Worm (Caenorhabditis elegans) whole organism, late embryonic: ENCODE results near the gene str-207.
A peak's percentile ranks its signal among the peaks of the same experiment; 100 is the strongest.

Source experiments
- T23F11.4 ChIP-seq: fragments of 200-800 bp; sonication (Bioruptor generic); optimal IDR thresholded peaks from 2 replicates; lab custom pipeline; 2018; ENCODE audit warnings: mild to moderate bottlenecking, missing genetic modification characterization, missing compliant biosample characterization
- Y22D7AL.16 ChIP-seq: sonication (generic microtip); optimal IDR thresholded peaks from 2 replicates; lab custom pipeline; 2016; ENCODE audit warnings: missing genetic modification characterization, missing compliant biosample characterization
- ahr-1 ChIP-seq: sonication (generic microtip); optimal IDR thresholded peaks from 2 replicates; lab custom pipeline; 2016; ENCODE audit warnings: missing genetic modification characterization, missing compliant biosample characterization
- ama-1 ChIP-seq: fragments of 150-350 bp; optimal IDR thresholded peaks from 2 replicates; lab custom pipeline; 2014
- ceh-18 ChIP-seq: sonication (generic microtip); optimal IDR thresholded peaks from 2 replicates; lab custom pipeline; 2016; ENCODE audit warnings: missing genetic modification characterization, missing compliant biosample characterization
- ceh-19 ChIP-seq: fragments of 200-800 bp; sonication (Bioruptor generic); optimal IDR thresholded peaks from 2 replicates; lab custom pipeline; 2018; ENCODE audit warnings: mild to moderate bottlenecking, missing genetic modification characterization, missing compliant biosample characterization
- ceh-2 ChIP-seq: sonication (generic microtip); optimal IDR thresholded peaks from 2 replicates; lab custom pipeline; 2016; ENCODE audit warnings: missing genotype, missing genetic modification characterization, missing compliant biosample characterization
- ceh-22 ChIP-seq: sonication (generic microtip); optimal IDR thresholded peaks from 2 replicates; lab custom pipeline; 2017; ENCODE audit warnings: missing biosample characterization, missing genetic modification characterization
- ceh-24 ChIP-seq: sonication (generic microtip); optimal IDR thresholded peaks from 2 replicates; lab custom pipeline; 2016; ENCODE audit warnings: mild to moderate bottlenecking, missing genetic modification characterization, missing compliant biosample characterization
- ceh-30 ChIP-seq: fragments of 150-350 bp; optimal IDR thresholded peaks from 2 replicates; lab custom pipeline; 2014; ENCODE audit warnings: missing biosample characterization, missing genetic modification characterization
- ceh-31 ChIP-seq: sonication (generic microtip); optimal IDR thresholded peaks from 2 replicates; lab custom pipeline; 2016; ENCODE audit warnings: missing genetic modification characterization, missing compliant biosample characterization
- ceh-45 ChIP-seq: fragments of 200-800 bp; sonication (Bioruptor generic); IDR thresholded peaks from 2 replicates; pipeline ENCODE4 v1.3.6; 2022; ENCODE audit warnings: missing genetic modification reagents, missing genetic modification characterization, missing compliant biosample characterization
- ceh-6 ChIP-seq: fragments of 200-800 bp; sonication (Bioruptor generic); optimal IDR thresholded peaks from 2 replicates; lab custom pipeline; 2018; ENCODE audit warnings: mild to moderate bottlenecking, missing genetic modification characterization, missing compliant biosample characterization
- ceh-9 ChIP-seq: sonication (generic microtip); optimal IDR thresholded peaks from 2 replicates; lab custom pipeline; 2016; ENCODE audit warnings: mild to moderate bottlenecking, missing genetic modification characterization, inconsistent platforms, missing compliant biosample characterization
- elt-4 ChIP-seq: sonication (generic microtip); optimal IDR thresholded peaks from 2 replicates; lab custom pipeline; 2016; ENCODE audit warnings: missing genetic modification characterization, missing compliant biosample characterization
- ets-4 ChIP-seq: sonication (generic microtip); optimal IDR thresholded peaks from 2 replicates; lab custom pipeline; 2016; ENCODE audit warnings: missing genetic modification characterization, missing compliant biosample characterization
- fkh-10 ChIP-seq: fragments of 150-350 bp; optimal IDR thresholded peaks from 2 replicates; lab custom pipeline; 2014; ENCODE audit warnings: missing biosample characterization, missing genetic modification reagents, missing genetic modification characterization
- fkh-6 ChIP-seq: sonication (generic microtip); optimal IDR thresholded peaks from 2 replicates; lab custom pipeline; 2016; ENCODE audit warnings: missing genetic modification characterization, missing compliant biosample characterization
- hlh-13 ChIP-seq: fragments of 200-800 bp; sonication (Bioruptor generic); optimal IDR thresholded peaks from 2 replicates; lab custom pipeline; 2018; ENCODE audit warnings: mild to moderate bottlenecking, missing genetic modification characterization, missing compliant biosample characterization
- hlh-15 ChIP-seq: sonication (generic microtip); optimal IDR thresholded peaks from 2 replicates; lab custom pipeline; 2016; ENCODE audit warnings: missing genetic modification characterization, missing compliant biosample characterization
- lim-6 ChIP-seq: sonication (generic microtip); optimal IDR thresholded peaks from 2 replicates; lab custom pipeline; 2016; ENCODE audit warnings: missing genetic modification characterization, missing compliant biosample characterization
- lin-11 ChIP-seq: fragments of 200-800 bp; sonication (Bioruptor generic); optimal IDR thresholded peaks from 2 replicates; lab custom pipeline; 2018; ENCODE audit warnings: mild to moderate bottlenecking, missing genetic modification characterization, missing compliant biosample characterization
- madf-2 ChIP-seq: sonication (generic microtip); optimal IDR thresholded peaks from 2 replicates; lab custom pipeline; 2017; ENCODE audit warnings: missing genetic modification characterization, missing compliant biosample characterization
- mec-3 ChIP-seq: sonication (generic microtip); optimal IDR thresholded peaks from 2 replicates; lab custom pipeline; 2016; ENCODE audit warnings: borderline replicate concordance, missing genetic modification characterization, missing compliant biosample characterization
- nfya-1 ChIP-seq: sonication (generic microtip); optimal IDR thresholded peaks from 2 replicates; lab custom pipeline; 2017; ENCODE audit warnings: missing genetic modification characterization, mild to moderate bottlenecking, missing compliant biosample characterization, antibody characterized with exemption, moderate library complexity
- nhr-11 ChIP-seq: fragments of 150-350 bp; optimal IDR thresholded peaks from 2 replicates; lab custom pipeline; 2014; ENCODE audit warnings: missing biosample characterization, missing genetic modification characterization
- nhr-232 ChIP-seq: sonication (generic microtip); optimal IDR thresholded peaks from 2 replicates; lab custom pipeline; 2016; ENCODE audit warnings: missing genetic modification characterization, missing compliant biosample characterization
- pag-3 ChIP-seq: sonication (generic microtip); optimal IDR thresholded peaks from 2 replicates; lab custom pipeline; 2016; ENCODE audit warnings: missing compliant biosample characterization, missing genetic modification characterization, borderline replicate concordance
- pha-2 ChIP-seq: sonication (generic microtip); optimal IDR thresholded peaks from 2 replicates; lab custom pipeline; 2017; ENCODE audit warnings: mild to moderate bottlenecking, missing genetic modification characterization, missing compliant biosample characterization
- pqm-1 ChIP-seq: sonication (generic microtip); optimal IDR thresholded peaks from 2 replicates; lab custom pipeline; 2016; ENCODE audit warnings: missing genetic modification characterization, missing compliant biosample characterization
- ref-2 ChIP-seq: sonication (generic microtip); optimal IDR thresholded peaks from 2 replicates; lab custom pipeline; 2016; ENCODE audit warnings: missing genetic modification characterization, missing compliant biosample characterization
- rnt-1 ChIP-seq: sonication (generic microtip); optimal IDR thresholded peaks from 2 replicates; lab custom pipeline; 2016; ENCODE audit warnings: missing genetic modification characterization, missing compliant biosample characterization
- sox-4 ChIP-seq: sonication (generic microtip); optimal IDR thresholded peaks from 2 replicates; lab custom pipeline; 2017; ENCODE audit warnings: mild to moderate bottlenecking, missing genetic modification characterization, inconsistent platforms, missing compliant biosample characterization
- syd-9 ChIP-seq: sonication (generic microtip); optimal IDR thresholded peaks from 2 replicates; lab custom pipeline; 2016; ENCODE audit warnings: mild to moderate bottlenecking, missing genetic modification characterization, moderate library complexity, missing compliant biosample characterization
- ttx-3 ChIP-seq: sonication (generic microtip); optimal IDR thresholded peaks from 2 replicates; lab custom pipeline; 2016; ENCODE audit warnings: missing genetic modification reagents, missing genetic modification characterization, missing compliant biosample characterization
- unc-55 ChIP-seq: sonication (generic microtip); optimal IDR thresholded peaks from 2 replicates; lab custom pipeline; 2017; ENCODE audit warnings: missing biosample characterization, missing genetic modification reagents, missing genetic modification characterization
- zip-5 ChIP-seq: sonication (generic microtip); optimal IDR thresholded peaks from 2 replicates; lab custom pipeline; 2016; ENCODE audit warnings: missing genetic modification characterization, missing compliant biosample characterization

The str-207 gene

ce11 chrV:4918091-4918624 is 33.4 kb upstream of the str-207 start, which contains the start of gene C02E7.7:
TSS of gene C02E7.7 (minus strand) at chrV:4918574.
- TF ChIP-seq ceh-30 (no peak), zip-5 (tag; lab: Kevin White, UChicago) (no peak), ama-1 (peak; percentile 7), ttx-3 (tag; lab: Kevin White, UChicago) (no peak), ahr-1 (tag; lab: Kevin White, UChicago) (no peak)

- no peak for TF ChIP-seq hlh-15 (tag; lab: Kevin White, UChicago)
- TF ChIP-seq mec-3 (tag; lab: Kevin White, UChicago): no peak
- TF ChIP-seq rnt-1 (tag; lab: Kevin White, UChicago): peak; percentile 16
- TF ChIP-seq ceh-18: no peak
Observed at ce11 chrV:4918664-4919257, 32.8 kb upstream of the str-207 start, which contains the start of gene C02E7.6. TSS of gene C02E7.6 (plus strand) at chrV:4919207.

- no peak for TF ChIP-seq unc-55 (GFP tag; lab: Kevin White, UChicago)
- TF ChIP-seq elt-4: no peak
- no peak for TF ChIP-seq nhr-11 (tag; lab: Kevin White, UChicago)
- TF ChIP-seq ref-2: no peak
- no peak for TF ChIP-seq ceh-45 (GFP tag; lab: Robert Waterston, UW)
- no peak for TF ChIP-seq ceh-24 (tag; lab: Kevin White, UChicago)
- TF ChIP-seq sox-4 (tag; lab: Kevin White, UChicago): no peak
- TF ChIP-seq pag-3: no peak
- TF ChIP-seq lin-11: no peak
- no peak for TF ChIP-seq ceh-9
- no peak for TF ChIP-seq ceh-6 (GFP tag; lab: Kevin White, UChicago)
- no peak for TF ChIP-seq ceh-19 (GFP tag; lab: Kevin White, UChicago)
Observed at ce11 chrV:4920690-4921152, 30.8 kb upstream of the str-207 start, which contains the start of the genes C02E7.8 and srh-23. TSS of gene C02E7.8 (minus strand) at chrV:4920790. TSS of gene srh-23 (plus strand) at chrV:4921102.

ce11 chrV:4922024-4922423 is 29.5 kb upstream of the str-207 start, which contains the start of gene srh-22:
TSS of gene srh-22 (plus strand) at chrV:4922324.
- TF ChIP-seq ceh-2 (no peak), hlh-15 (tag; lab: Kevin White, UChicago) (no peak), ets-4 (no peak), ceh-45 (GFP tag; lab: Robert Waterston, UW) (no peak), ceh-31 (tag; lab: Kevin White, UChicago) (no peak), fkh-6 (tag; lab: Kevin White, UChicago) (no peak), nhr-232 (tag; lab: Kevin White, UChicago) (no peak), nhr-11 (tag; lab: Kevin White, UChicago) (no peak), syd-9 (tag; lab: Kevin White, UChicago) (no peak), pqm-1 (tag; lab: Kevin White, UChicago) (no peak), nfya-1 (tag; lab: Kevin White, UChicago) (no peak), mec-3 (tag; lab: Kevin White, UChicago) (no peak), ceh-18 (no peak), madf-2 (tag; lab: Kevin White, UChicago) (no peak), pha-2 (tag; lab: Kevin White, UChicago) (no peak)

- TF ChIP-seq ceh-18 (no peak), unc-55 (GFP tag; lab: Kevin White, UChicago) (no peak), ceh-19 (GFP tag; lab: Kevin White, UChicago) (no peak), T23F11.4 (GFP tag; lab: Kevin White, UChicago) (no peak), fkh-10 (GFP tag; lab: Kevin White, UChicago) (no peak), ceh-6 (GFP tag; lab: Kevin White, UChicago) (no peak), ahr-1 (tag; lab: Kevin White, UChicago) (no peak), ama-1 (no peak), Y22D7AL.16 (tag; lab: Kevin White, UChicago) (no peak), lim-6 (tag; lab: Kevin White, UChicago) (no peak), ceh-22 (tag; lab: Kevin White, UChicago) (no peak), ets-4 (no peak), ceh-30 (no peak), hlh-13 (GFP tag; lab: Kevin White, UChicago) (no peak)
Observed at ce11 chrV:4924618-4925017, 26.9 kb upstream of the str-207 start, which contains the start of gene srh-20. TSS of gene srh-20 (plus strand) at chrV:4924918.
